Worm (Caenorhabditis elegans): ENCODE measurements around the gene str-158.

DNA sequence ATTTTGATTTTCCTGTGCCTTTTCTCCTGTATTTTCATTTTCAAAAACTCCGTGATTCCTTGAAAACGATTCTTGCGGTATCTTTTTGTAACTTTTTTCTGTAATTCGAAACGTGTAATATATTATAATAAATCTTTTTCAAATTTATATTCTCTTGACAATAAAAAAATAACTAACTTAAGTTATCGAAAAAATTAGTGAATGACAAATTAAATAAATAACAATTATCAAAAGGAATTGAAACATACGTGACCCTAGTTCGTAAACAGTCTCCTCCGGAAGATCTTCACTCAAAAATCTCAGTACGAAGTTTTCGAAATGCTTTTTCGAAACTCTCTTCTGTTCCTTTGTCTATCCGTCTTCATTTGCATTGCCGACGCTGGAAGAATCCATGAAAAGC is 27.3 kb upstream of the str-158 start, which contains the start of gene T08B6.9:
- TF ChIP-seq ttx-3 (tag; optimal IDR thresholded peaks at IDR 0.05) = no peak
- no peak for TF ChIP-seq F13H6.1 (tag; optimal IDR thresholded peaks at IDR 0.05)

All from whole organism, late embryonic.